Worm (Caenorhabditis elegans): ENCODE data around the gene str-93.

ce11 chrV:17664367-17664766, 8.9 kb downstream of the str-93 start:
- TF ChIP-seq unc-39 (tag; optimal IDR thresholded peaks at IDR 0.05) (no peak), zfp-3 (GFP tag; conservative IDR thresholded peaks at IDR 0.05) (no peak), lin-13 (GFP tag; optimal IDR thresholded peaks at IDR 0.05) (no peak), zag-1 (tag; optimal IDR thresholded peaks at IDR 0.05) (no peak), nhr-25 (tag; optimal IDR thresholded peaks at IDR 0.05; ENCODE audit: borderline replicate concordance, insufficient read depth) (no peak), spr-3 (GFP tag; optimal IDR thresholded peaks at IDR 0.05) (no peak), fkh-10 (GFP tag; optimal IDR thresholded peaks at IDR 0.05) (no peak), lin-39 (tag; optimal IDR thresholded peaks at IDR 0.05) (no peak), mxl-2 (GFP tag; conservative IDR thresholded peaks at IDR 0.05) (no peak), F49E8.2 (tag; optimal IDR thresholded peaks at IDR 0.05; ENCODE audit: borderline replicate concordance) (no peak), nhr-76 (tag; optimal IDR thresholded peaks at IDR 0.05) (no peak)
